Worm (Caenorhabditis elegans): ENCODE measurements around the gene glr-6.
"Not testable (repeated sequence)": the region's sequence is repeated elsewhere in the genome, so short reads cannot be mapped to it uniquely, and the experiment has no call there.

DNA sequence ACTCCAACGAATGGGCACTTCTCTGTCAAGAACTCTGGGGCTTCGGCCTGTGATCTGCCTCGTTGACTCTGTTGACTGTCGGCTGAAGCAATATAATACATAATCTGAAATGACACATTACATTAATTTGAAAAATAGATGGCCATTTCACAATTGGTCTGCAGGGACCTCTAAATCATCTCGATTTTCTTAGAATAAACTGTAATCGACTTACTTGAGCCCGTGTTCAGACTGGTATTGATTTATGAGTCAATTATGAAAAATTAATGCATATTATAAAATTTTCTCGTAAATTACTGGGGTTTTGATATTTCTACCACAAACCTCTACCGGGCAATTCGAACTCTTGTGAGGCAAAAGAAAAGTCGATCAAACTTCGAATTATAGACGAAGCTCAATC is 28.1 kb upstream of the glr-6 start, which contains the start of gene C53B7.6:
- TF ChIP-seq tbx-11 (GFP tag; IDR thresholded peaks at IDR 0.05); ama-1 (optimal IDR thresholded peaks at IDR 0.05); ceh-36 (tag; optimal IDR thresholded peaks at IDR 0.05); hmbx-1 (tag; optimal IDR thresholded peaks at IDR 0.05); sea-1 (GFP tag; conservative IDR thresholded peaks at IDR 0.05); ceh-13 (GFP tag; optimal IDR thresholded peaks at IDR 0.05); scrt-1 (GFP tag; IDR thresholded peaks at IDR 0.05); tra-4 (tag; optimal IDR thresholded peaks at IDR 0.05); hmg-4 (GFP tag; optimal IDR thresholded peaks at IDR 0.05); flt-1 (GFP tag; IDR thresholded peaks at IDR 0.05); ets-7 (tag; optimal IDR thresholded peaks at IDR 0.05); hnd-1 (tag; optimal IDR thresholded peaks at IDR 0.05): not testable (repeated sequence)

Data from whole organism, early embryonic.